Worm (Caenorhabditis elegans) whole organism, L2 larva: ENCODE data around the gene Y32B12B.1.
"Not testable (repeated sequence)": the region's sequence is repeated elsewhere in the genome, so short reads cannot be mapped to it uniquely, and the experiment has no call there.

Source experiments
- F13H6.1 ChIP-seq: sonication (generic microtip); optimal IDR thresholded peaks from 2 replicates; lab custom pipeline; 2016; ENCODE audit warnings: missing genetic modification characterization, missing compliant biosample characterization
- Y55F3AM.14 ChIP-seq: fragments of 200-800 bp; sonication (Bioruptor generic); optimal IDR thresholded peaks from 2 replicates; lab custom pipeline; 2018; ENCODE audit warnings: mild to moderate bottlenecking, missing genetic modification characterization, missing compliant biosample characterization
- ZK546.5 ChIP-seq: sonication (generic microtip); optimal IDR thresholded peaks from 2 replicates; lab custom pipeline; 2017; ENCODE audit warnings: missing biosample characterization, missing genetic modification characterization
- alr-1 ChIP-seq: fragments of 150-350 bp; optimal IDR thresholded peaks from 2 replicates; lab custom pipeline; 2014; ENCODE audit warnings: missing biosample characterization, missing genetic modification characterization
- aly-2 ChIP-seq: fragments of 150-350 bp; optimal IDR thresholded peaks from 2 replicates; lab custom pipeline; 2014; ENCODE audit warnings: missing biosample characterization, missing genetic modification characterization
- ama-1 ChIP-seq: fragments of 150-350 bp; optimal IDR thresholded peaks from 2 replicates; lab custom pipeline; 2018; ENCODE audit warnings: inconsistent platforms
- ceh-82 ChIP-seq: fragments of 150-350 bp; optimal IDR thresholded peaks from 2 replicates; lab custom pipeline; 2014; ENCODE audit warnings: missing biosample characterization, missing genetic modification characterization
- crh-2 ChIP-seq: sonication (generic microtip); optimal IDR thresholded peaks from 2 replicates; lab custom pipeline; 2017; ENCODE audit warnings: missing biosample characterization, missing genetic modification characterization
- dmd-4 ChIP-seq: sonication (generic microtip); optimal IDR thresholded peaks from 2 replicates; lab custom pipeline; 2017; ENCODE audit warnings: missing biosample characterization, missing genetic modification characterization
- elt-1 ChIP-seq: fragments of 150-350 bp; optimal IDR thresholded peaks from 2 replicates; lab custom pipeline; 2014; ENCODE audit warnings: missing biosample characterization, missing genetic modification characterization
- elt-3 ChIP-seq: sonication (generic microtip); optimal IDR thresholded peaks from 2 replicates; lab custom pipeline; 2017; ENCODE audit warnings: missing biosample characterization, missing genetic modification characterization
- fos-1 ChIP-seq: fragments of 150-350 bp; optimal IDR thresholded peaks from 2 replicates; lab custom pipeline; 2014; ENCODE audit warnings: missing biosample characterization, missing genetic modification characterization
- gmeb-1 ChIP-seq: fragments of 150-350 bp; optimal IDR thresholded peaks from 2 replicates; lab custom pipeline; 2014; ENCODE audit warnings: missing biosample characterization, missing genetic modification characterization
- lin-39 ChIP-seq: fragments of 150-350 bp; optimal IDR thresholded peaks from 2 replicates; lab custom pipeline; 2014; ENCODE audit warnings: missing biosample characterization, missing genetic modification reagents, missing genetic modification characterization
- lsy-2 ChIP-seq, 2 experiments: fragments of 150-350 bp in 1 of 2; sonication (generic microtip) in 1 of 2; optimal IDR thresholded peaks; 2 replicates each; lab custom pipeline; 2014 to 2017; ENCODE audit warnings: missing biosample characterization in 2 of 2, missing genetic modification characterization in 2 of 2
- mab-5 ChIP-seq: fragments of 150-350 bp; optimal IDR thresholded peaks from 2 replicates; lab custom pipeline; 2014; ENCODE audit warnings: missing biosample characterization, missing genetic modification characterization
- mbf-1 ChIP-seq: sonication (generic microtip); optimal IDR thresholded peaks from 2 replicates; lab custom pipeline; 2017; ENCODE audit warnings: missing biosample characterization, missing genetic modification characterization
- nhr-10 ChIP-seq: sonication (generic microtip); optimal IDR thresholded peaks from 2 replicates; lab custom pipeline; 2017; ENCODE audit warnings: missing biosample characterization, missing genetic modification characterization
- nhr-11 ChIP-seq: fragments of 150-350 bp; optimal IDR thresholded peaks from 2 replicates; lab custom pipeline; 2014; ENCODE audit warnings: missing biosample characterization, missing genetic modification characterization
- nhr-12 ChIP-seq: fragments of 150-350 bp; optimal IDR thresholded peaks from 2 replicates; lab custom pipeline; 2014; ENCODE audit warnings: missing biosample characterization, missing genetic modification characterization
- nhr-23 ChIP-seq: fragments of 150-350 bp; optimal IDR thresholded peaks from 2 replicates; lab custom pipeline; 2014; ENCODE audit warnings: missing biosample characterization, missing genetic modification reagents, missing genetic modification characterization
- nhr-237 ChIP-seq: fragments of 150-350 bp; optimal IDR thresholded peaks from 2 replicates; lab custom pipeline; 2014; ENCODE audit warnings: missing biosample characterization, missing genetic modification characterization
- nhr-77 ChIP-seq: fragments of 150-350 bp; optimal IDR thresholded peaks from 2 replicates; lab custom pipeline; 2014; ENCODE audit warnings: missing biosample characterization, missing genetic modification characterization
- peb-1 ChIP-seq: fragments of 150-350 bp; optimal IDR thresholded peaks from 2 replicates; lab custom pipeline; 2014; ENCODE audit warnings: missing biosample characterization, missing genetic modification characterization
- skn-1 ChIP-seq: sonication (generic microtip); optimal IDR thresholded peaks from 2 replicates; lab custom pipeline; 2017; ENCODE audit warnings: missing biosample characterization, missing genetic modification characterization
- sma-3 ChIP-seq: sonication (generic microtip); optimal IDR thresholded peaks from 2 replicates; lab custom pipeline; 2016; ENCODE audit warnings: missing genetic modification reagents, missing genetic modification characterization, missing compliant biosample characterization
- sma-9 ChIP-seq, 2 experiments: fragments of 150-350 bp in 1 of 2; sonication (generic microtip) in 1 of 2; optimal IDR thresholded peaks; 2 replicates each; lab custom pipeline; 2014 to 2016; ENCODE audit warnings: missing genetic modification characterization in 2 of 2, mild to moderate bottlenecking in 1 of 2, missing biosample characterization in 1 of 2, missing compliant biosample characterization in 1 of 2, missing genetic modification reagents in 1 of 2, moderate library complexity in 1 of 2
- snpc-4 ChIP-seq: fragments of 150-350 bp; optimal IDR thresholded peaks from 2 replicates; lab custom pipeline; 2014; ENCODE audit warnings: missing biosample characterization, missing genetic modification characterization
- unc-39 ChIP-seq: fragments of 150-350 bp; optimal IDR thresholded peaks from 2 replicates; lab custom pipeline; 2014; ENCODE audit warnings: missing biosample characterization, missing genetic modification characterization
- unc-55 ChIP-seq: fragments of 150-350 bp; sonication (generic microtip); optimal IDR thresholded peaks from 3 replicates; lab custom pipeline; 2014; ENCODE audit warnings: missing biosample characterization, missing genetic modification reagents, missing genetic modification characterization
- unc-62 ChIP-seq: fragments of 150-350 bp; optimal IDR thresholded peaks from 2 replicates; lab custom pipeline; 2014; ENCODE audit warnings: missing biosample characterization, missing genetic modification reagents, missing genetic modification characterization
- ztf-1 ChIP-seq: fragments of 200-800 bp; sonication (Bioruptor generic); conservative IDR thresholded peaks from 2 replicates; pipeline ENCODE4 v1.3.6; 2022; ENCODE audit warnings: missing genetic modification characterization, missing compliant biosample characterization
- ztf-11 ChIP-seq: sonication (generic microtip); optimal IDR thresholded peaks from 2 replicates; lab custom pipeline; 2017; ENCODE audit warnings: missing biosample characterization, missing genetic modification characterization
- ztf-4 ChIP-seq: fragments of 150-350 bp; optimal IDR thresholded peaks from 2 replicates; lab custom pipeline; 2014; ENCODE audit warnings: missing biosample characterization, missing genetic modification characterization

Gene Y32B12B.1

ce11 chrV:16499006-16499405 is 37.8 kb upstream of the Y32B12B.1 start, which contains the start of gene F36D3.1 (continued):
- TF ChIP-seq ama-1 (no peak), ZK546.5 (tag; lab: Kevin White, UChicago) (no peak), unc-39 (tag; lab: Kevin White, UChicago) (no peak), crh-2 (tag; lab: Kevin White, UChicago) (peak; percentile 34), elt-3 (no peak), fos-1 (tag; lab: Kevin White, UChicago) (peak; percentile 15), gmeb-1 (tag; lab: Kevin White, UChicago) (peak; percentile 80), nhr-11 (no peak), nhr-12 (no peak), ceh-82 (tag; lab: Kevin White, UChicago) (no peak), unc-55 (GFP tag; lab: Kevin White, UChicago) (peak; percentile 65), unc-62 (GFP tag; lab: Kevin White, UChicago) (no peak), ztf-4 (tag; lab: Kevin White, UChicago) (no peak), ztf-1 (GFP tag; lab: Robert Waterston, UW) (no peak)

- TF ChIP-seq skn-1 (tag; lab: Kevin White, UChicago) (no peak), mab-5 (tag; lab: Kevin White, UChicago) (no peak), ama-1 (no peak)
Measured at ce11 chrV:16503164-16503563, 33.6 kb upstream of the Y32B12B.1 start, which contains the start of gene F36D3.14. F36D3.14 (minus strand) TSS chrV:16503264.

- TF ChIP-seq ztf-1 (GFP tag; lab: Robert Waterston, UW) = no peak
- TF ChIP-seq Y55F3AM.14 (GFP tag; lab: Kevin White, UChicago) = no peak
- TF ChIP-seq aly-2 (tag; lab: Kevin White, UChicago) = no peak
- TF ChIP-seq lin-39 (tag; lab: Kevin White, UChicago) = no peak
- no peak for TF ChIP-seq elt-1 (tag; lab: Kevin White, UChicago)
- no peak for TF ChIP-seq nhr-77 (tag; lab: Kevin White, UChicago)
- no peak for TF ChIP-seq nhr-10 (tag; lab: Kevin White, UChicago)
- no peak for TF ChIP-seq elt-3
- TF ChIP-seq sma-3 = no peak
- TF ChIP-seq lsy-2 (tag; optimal IDR thresholded peaks at IDR 0.05; lab: Kevin White, UChicago) = no peak
- no peak for TF ChIP-seq F13H6.1 (tag; lab: Kevin White, UChicago)
- no peak for TF ChIP-seq peb-1 (tag; lab: Kevin White, UChicago)
- TF ChIP-seq mbf-1 (tag; lab: Kevin White, UChicago) = no peak
- TF ChIP-seq ztf-11 (tag; lab: Kevin White, UChicago) = no peak
Measured at ce11 chrV:16505828-16506227, 31.0 kb upstream of the Y32B12B.1 start, which contains the start of gene nhr-54. nhr-54 (minus strand) TSS chrV:16505928.

- TF ChIP-seq sma-9 (GFP tag; optimal IDR thresholded peaks at IDR 0.05; lab: Kevin White, UChicago) (peak; percentile 25), sma-9 (tag; optimal IDR thresholded peaks at IDR 0.05; lab: Kevin White, UChicago) (no peak), alr-1 (tag; lab: Kevin White, UChicago) (no peak), dmd-4 (no peak)
Measured at ce11 chrV:16506650-16507049, 30.2 kb upstream of the Y32B12B.1 start.

- no peak for TF ChIP-seq nhr-11
- peak; percentile 25 for TF ChIP-seq fos-1 (tag; lab: Kevin White, UChicago)
- no peak for TF ChIP-seq elt-3
- TF ChIP-seq nhr-237 (tag; lab: Kevin White, UChicago) = no peak
- no peak for TF ChIP-seq ama-1
- TF ChIP-seq nhr-23 (tag; lab: Kevin White, UChicago) = no peak
Measured at ce11 chrV:16508667-16509066, 28.1 kb upstream of the Y32B12B.1 start, which contains the start of gene srr-3. srr-3 (minus strand) TSS chrV:16508767.

- not testable (repeated sequence) for TF ChIP-seq F13H6.1 (tag; lab: Kevin White, UChicago); snpc-4 (tag; lab: Kevin White, UChicago); sma-9 (GFP tag; optimal IDR thresholded peaks at IDR 0.05; lab: Kevin White, UChicago); sma-9 (tag; optimal IDR thresholded peaks at IDR 0.05; lab: Kevin White, UChicago)
Measured at ce11 chrV:16515140-16515539, 21.7 kb upstream of the Y32B12B.1 start, which contains the start of gene F36D3.5. F36D3.5 (minus strand) TSS chrV:16515240.
